Worm (Caenorhabditis elegans) whole organism, mixed stage, embryonic: ENCODE results near the gene C14H10.2.

Experiments
- ceh-83 ChIP-seq: fragments of 200-800 bp; sonication (Bioruptor generic); optimal IDR thresholded peaks from 2 replicates; lab custom pipeline; 2018; ENCODE audit warnings: mild to moderate bottlenecking, missing genetic modification characterization, missing compliant biosample characterization
- ces-1 ChIP-seq: fragments of 150-350 bp; optimal IDR thresholded peaks from 2 replicates; lab custom pipeline; 2014; ENCODE audit warnings: missing biosample characterization, missing genetic modification reagents, missing genetic modification characterization
- elt-1 ChIP-seq: sonication (generic microtip); optimal IDR thresholded peaks from 2 replicates; lab custom pipeline; 2017; ENCODE audit warnings: missing genetic modification characterization, mild to moderate bottlenecking, missing compliant biosample characterization, antibody characterized with exemption, moderate library complexity, borderline replicate concordance; ENCODE audit not compliant: insufficient read depth
- lin-13 ChIP-seq: fragments of 150-350 bp; optimal IDR thresholded peaks from 2 replicates; lab custom pipeline; 2014; ENCODE audit warnings: missing biosample characterization, missing genetic modification characterization
- nhr-12 ChIP-seq: fragments of 150-350 bp; optimal IDR thresholded peaks from 2 replicates; lab custom pipeline; 2014; ENCODE audit warnings: missing biosample characterization, missing genetic modification characterization
- nhr-237 ChIP-seq: fragments of 150-350 bp; optimal IDR thresholded peaks from 2 replicates; lab custom pipeline; 2014; ENCODE audit warnings: missing biosample characterization, missing genetic modification characterization
- nhr-28 ChIP-seq: fragments of 150-350 bp; optimal IDR thresholded peaks from 2 replicates; lab custom pipeline; 2014; ENCODE audit warnings: missing biosample characterization, missing genetic modification characterization
- pha-4 ChIP-seq: fragments of 150-350 bp; optimal IDR thresholded peaks from 2 replicates; lab custom pipeline; 2018; ENCODE audit warnings: missing biosample characterization, missing genetic modification reagents, missing genetic modification characterization

DNA sequence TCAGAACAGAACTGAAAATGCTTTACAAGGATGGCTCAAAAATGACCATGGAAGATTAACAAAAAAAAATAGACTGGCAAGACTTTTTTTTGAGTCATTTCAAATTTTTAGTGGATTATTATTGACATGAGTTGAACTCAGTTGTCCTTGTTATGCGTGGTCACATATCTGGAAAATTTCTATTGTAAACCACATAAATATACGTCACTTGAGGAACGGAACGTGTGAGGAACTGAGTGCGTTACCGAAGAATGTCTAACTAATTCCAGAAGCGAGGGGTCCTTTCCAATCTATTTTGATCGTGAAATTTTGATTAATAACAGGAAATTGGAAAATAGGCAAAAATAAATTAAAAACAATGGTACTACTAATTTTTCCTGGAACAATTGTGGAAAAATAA is 9.6 kb upstream of the C14H10.2 start:
- TF ChIP-seq pha-4 (tag; lab: Kevin White, UChicago) = no peak
- no peak for TF ChIP-seq nhr-28
- TF ChIP-seq ces-1 (GFP tag; lab: Kevin White, UChicago) = no peak
- no peak for TF ChIP-seq ceh-83
- TF ChIP-seq nhr-12 (tag; lab: Kevin White, UChicago) = no peak
- no peak for TF ChIP-seq elt-1 (tag; lab: Kevin White, UChicago)
- no peak for TF ChIP-seq lin-13
- TF ChIP-seq nhr-237 = no peak
